Fruit fly (Drosophila melanogaster): ENCODE results near the gene CG11037.

Gene CG11037

DNA sequence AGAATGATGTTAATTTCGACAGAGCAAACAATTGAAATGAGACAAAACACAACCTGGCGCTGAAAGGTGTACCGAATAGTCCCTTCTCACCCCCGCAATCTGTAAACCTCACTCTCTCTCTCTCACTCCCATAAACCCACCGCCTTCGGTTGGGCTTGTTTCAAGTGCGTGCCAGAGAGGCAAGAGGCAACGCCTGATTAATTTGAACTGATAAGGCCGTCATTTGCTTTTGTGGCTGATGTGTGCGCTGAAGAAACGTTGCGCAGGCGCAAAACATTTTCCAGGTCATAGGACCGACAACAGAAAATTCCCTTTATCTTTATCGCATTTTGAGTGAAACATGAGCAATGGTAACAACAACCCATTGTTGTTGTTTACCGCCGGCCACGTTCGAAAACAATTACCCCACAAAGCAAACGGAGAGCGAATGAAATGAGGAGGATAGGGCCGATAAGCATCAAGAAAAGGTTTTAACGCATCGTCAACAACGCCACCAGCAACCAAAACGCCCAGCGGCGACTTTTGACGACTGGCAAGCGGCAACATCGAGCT lies 38.8 kb downstream of the CG11037 start (continued):
- peak in 1 of 2 experiments; percentile 22 for TF ChIP-seq Trl (optimal IDR thresholded peaks at IDR 0.05)
- no peak for TF ChIP-seq Trl (GFP tag; optimal IDR thresholded peaks at IDR 0.05)
- no peak for TF ChIP-seq Gug (GFP tag; IDR thresholded peaks at IDR 0.05)
- no peak for TF ChIP-seq jigr1 (GFP tag; IDR thresholded peaks at IDR 0.05)
- TF ChIP-seq Dip2 (GFP tag; IDR thresholded peaks at IDR 0.05), result no peak
- peak; percentile 30 for TF ChIP-seq HmgZ (tag; optimal IDR thresholded peaks at IDR 0.05)
- TF ChIP-seq Atf3 (GFP tag; optimal IDR thresholded peaks at IDR 0.05), result no peak
- no peak for TF ChIP-seq Mrtf (GFP tag; IDR thresholded peaks at IDR 0.05)
- TF ChIP-seq ac (GFP tag; optimal IDR thresholded peaks at IDR 0.05), result peak; percentile 44
- no peak for TF ChIP-seq Sox102F (GFP tag; optimal IDR thresholded peaks at IDR 0.05)
- TF ChIP-seq nerfin-1 (tag; optimal IDR thresholded peaks at IDR 0.05), result no peak
- no peak for TF ChIP-seq pho (GFP tag; optimal IDR thresholded peaks at IDR 0.05)
- TF ChIP-seq Fer3 (tag; optimal IDR thresholded peaks at IDR 0.05), result no peak
- TF ChIP-seq dati (GFP tag; IDR thresholded peaks at IDR 0.05), result no peak
- no peak for TF ChIP-seq CG34224 (GFP tag; IDR thresholded peaks at IDR 0.05; ENCODE audit: partially characterized antibody)
- TF ChIP-seq Hmx (GFP tag; optimal IDR thresholded peaks at IDR 0.05), result no peak
- no peak for TF ChIP-seq CG15073 (GFP tag; optimal IDR thresholded peaks at IDR 0.05)
- TF ChIP-seq fru (optimal IDR thresholded peaks at IDR 0.05), result no peak
- TF ChIP-seq Ets97D (GFP tag; optimal IDR thresholded peaks at IDR 0.05), result no peak
- TF ChIP-seq CG10543 (GFP tag; optimal IDR thresholded peaks at IDR 0.05), result peak; percentile 56
- TF ChIP-seq ranshi (GFP tag; IDR thresholded peaks at IDR 0.05), result no peak
- no peak for TF ChIP-seq CG10431 (GFP tag; optimal IDR thresholded peaks at IDR 0.05)
- TF ChIP-seq CG15514 (GFP tag; optimal IDR thresholded peaks at IDR 0.05), result no peak
- no peak for TF ChIP-seq CG11456 (GFP tag; IDR thresholded peaks at IDR 0.05)
- TF ChIP-seq CG2202 (tag; optimal IDR thresholded peaks at IDR 0.05), result peak; percentile 39
- TF ChIP-seq cg (GFP tag; optimal IDR thresholded peaks at IDR 0.05), result no peak
- no peak for TF ChIP-seq Dad (GFP tag; optimal IDR thresholded peaks at IDR 0.05)
- no peak for TF ChIP-seq stc (GFP tag; IDR thresholded peaks at IDR 0.05)
- no peak for TF ChIP-seq CG12942 (GFP tag; optimal IDR thresholded peaks at IDR 0.05)
- TF ChIP-seq Nf-YB (GFP tag; optimal IDR thresholded peaks at IDR 0.05), result peak; percentile 45
- TF ChIP-seq luna (GFP tag; optimal IDR thresholded peaks at IDR 0.05), result no peak
- TF ChIP-seq CG13287 (GFP tag; IDR thresholded peaks at IDR 0.05; ENCODE audit: partially characterized antibody), result no peak
- no peak for TF ChIP-seq Abd-B (GFP tag; optimal IDR thresholded peaks at IDR 0.05)
- TF ChIP-seq CG18599 (GFP tag; optimal IDR thresholded peaks at IDR 0.05), result no peak
- TF ChIP-seq tap (tag; optimal IDR thresholded peaks at IDR 0.05), result no peak
- TF ChIP-seq CG2678 (tag; optimal IDR thresholded peaks at IDR 0.05), result no peak
- TF ChIP-seq shn (GFP tag; optimal IDR thresholded peaks at IDR 0.05), result no peak
- no peak for TF ChIP-seq dan (GFP tag; IDR thresholded peaks at IDR 0.05)
- no peak for TF ChIP-seq Eip74EF (GFP tag; optimal IDR thresholded peaks at IDR 0.05)
- TF ChIP-seq dysf (GFP tag; IDR thresholded peaks at IDR 0.05), result no peak
- TF ChIP-seq CG17802 (tag; optimal IDR thresholded peaks at IDR 0.05), result no peak
- no peak for TF ChIP-seq Doc2 (GFP tag; IDR thresholded peaks at IDR 0.05)
- peak; percentile 35 for TF ChIP-seq odd (GFP tag; optimal IDR thresholded peaks at IDR 0.05)
- peak; percentile 48 for TF ChIP-seq fd64A (GFP tag; optimal IDR thresholded peaks at IDR 0.05)
- TF ChIP-seq CG8478 (optimal IDR thresholded peaks at IDR 0.05), result no peak
- TF ChIP-seq Dbx (GFP tag; IDR thresholded peaks at IDR 0.05), result no peak
- TF ChIP-seq Optix (GFP tag; IDR thresholded peaks at IDR 0.05), result no peak
- TF ChIP-seq esg (GFP tag; conservative IDR thresholded peaks at IDR 0.05), result no peak
- no peak for TF ChIP-seq trh (GFP tag; optimal IDR thresholded peaks at IDR 0.05)
- TF ChIP-seq Bgb (GFP tag; IDR thresholded peaks at IDR 0.05; ENCODE audit: partially characterized antibody), result no peak
- TF ChIP-seq jumu (GFP tag; optimal IDR thresholded peaks at IDR 0.05), result no peak
- TF ChIP-seq HLH4C (GFP tag; IDR thresholded peaks at IDR 0.05; ENCODE audit: partially characterized antibody), result no peak
